Comparison of ENCODE assay signal across 2 worm cellular contexts in the genomic region with DNA sequence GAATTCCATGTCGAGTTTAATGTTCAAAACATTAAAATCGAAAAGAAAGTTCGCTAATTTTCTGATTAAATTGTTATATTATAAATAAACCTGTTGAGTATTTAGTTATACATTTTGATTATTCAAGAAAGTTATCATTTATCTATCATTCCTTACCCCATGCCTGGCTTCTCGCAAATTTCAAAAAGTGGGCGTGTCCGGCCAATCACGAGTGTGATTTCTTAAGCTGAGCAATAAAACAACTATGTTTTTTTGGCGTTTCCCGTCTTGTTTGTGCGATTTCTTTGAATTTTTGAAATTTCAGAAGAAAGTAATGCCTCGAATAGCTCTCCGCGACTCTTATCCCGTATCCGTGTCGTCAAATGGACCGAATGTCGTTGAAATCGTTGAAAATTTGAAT.
A peak's percentile ranks its signal among the peaks of the same experiment; 100 is the strongest.
TF ChIP-seq lines count a peak whose summit lies in the region.

A gene (plus strand): TSS at position 301 of the 400 bp plus-strand sequence.

TF ChIP-seq in whole organism, L3 larva, 47 proteins besides CTCF, POLR2A, EP300 and RAD21:
- TF ChIP-seq pqm-1 (tag; optimal IDR thresholded peaks at IDR 0.05; lab: Kevin White, UChicago) (no peak), nfya-1 (tag; optimal IDR thresholded peaks at IDR 0.05; lab: Kevin White, UChicago; ENCODE audit: insufficient read depth) (peak; percentile 42)

TF ChIP-seq in whole organism, late embryonic, 69 proteins besides CTCF, POLR2A, EP300 and RAD21:
- TF ChIP-seq sox-2 (GFP tag; IDR thresholded peaks at IDR 0.05; lab: Robert Waterston, UW) (no peak), nfya-1 (tag; optimal IDR thresholded peaks at IDR 0.05; lab: Kevin White, UChicago) (peak; percentile 6)
TF ChIP-seq in whole organism, late embryonic: peak in this region for 1.
